Fruit fly (Drosophila melanogaster) whole organism, pupa: Measurements from ENCODE around the gene Sem1.

Experiments used
- CG10348 ChIP-seq: fragments of 200-800 bp; sonication (Bioruptor generic); IDR thresholded peaks from 2 replicates; pipeline ENCODE4 v1.3.6; 2022; ENCODE audit warnings: missing biosample characterization, missing genetic modification characterization
- CG12605 ChIP-seq: fragments of 200-800 bp; sonication (Bioruptor generic); IDR thresholded peaks from 2 replicates; pipeline ENCODE4 v1.3.6; 2022; ENCODE audit warnings: missing biosample characterization, missing genetic modification characterization
- CG13204 ChIP-seq: fragments of 200-800 bp; sonication (Bioruptor generic); optimal IDR thresholded peaks from 2 replicates; lab custom pipeline; 2018; ENCODE audit warnings: missing biosample characterization, mild to moderate bottlenecking, missing genetic modification characterization, moderate library complexity
- CG14655 ChIP-seq: fragments of 200-800 bp; sonication (Bioruptor generic); optimal IDR thresholded peaks from 3 replicates; lab custom pipeline; 2017; ENCODE audit warnings: mild to moderate bottlenecking, missing biosample characterization, missing genetic modification reagents, missing genetic modification characterization
- CG15710 ChIP-seq: fragments of 200-800 bp; sonication (Bioruptor generic); optimal IDR thresholded peaks from 2 replicates; lab custom pipeline; 2018; ENCODE audit warnings: missing biosample characterization, mild to moderate bottlenecking, missing genetic modification characterization, moderate library complexity
- CG17806 ChIP-seq: fragments of 200-800 bp; sonication (Bioruptor generic); optimal IDR thresholded peaks from 2 replicates; lab custom pipeline; 2018; ENCODE audit warnings: missing biosample characterization, mild to moderate bottlenecking, missing genetic modification characterization, moderate library complexity
- CG32121 ChIP-seq: fragments of 200-800 bp; sonication (Bioruptor generic); IDR thresholded peaks from 2 replicates; pipeline ENCODE4 v1.3.6; 2022; ENCODE audit warnings: missing biosample characterization, missing genetic modification characterization
- CG34367 ChIP-seq: fragments of 200-800 bp; sonication (Bioruptor generic); optimal IDR thresholded peaks from 2 replicates; lab custom pipeline; 2018; ENCODE audit warnings: missing biosample characterization, mild to moderate bottlenecking, missing genetic modification characterization
- CG4496 ChIP-seq: fragments of 200-800 bp; sonication (Bioruptor generic); IDR thresholded peaks from 3 replicates; pipeline ENCODE4 v1.3.6; 2022; ENCODE audit warnings: missing biosample characterization, missing genetic modification characterization
- CG8159 ChIP-seq: fragments of 200-800 bp; sonication (Bioruptor generic); optimal IDR thresholded peaks from 3 replicates; lab custom pipeline; 2018; ENCODE audit warnings: missing biosample characterization, mild to moderate bottlenecking, missing genetic modification characterization, moderate library complexity
- CG8301 ChIP-seq: fragments of 200-800 bp; sonication (Bioruptor generic); optimal IDR thresholded peaks from 2 replicates; lab custom pipeline; 2018; ENCODE audit warnings: missing biosample characterization, mild to moderate bottlenecking, missing genetic modification characterization
- CG9948 ChIP-seq: fragments of 200-800 bp; sonication (Bioruptor generic); optimal IDR thresholded peaks from 2 replicates; lab custom pipeline; 2018; ENCODE audit warnings: missing biosample characterization, mild to moderate bottlenecking, missing genetic modification characterization, moderate library complexity
- D1 ChIP-seq: fragments of 200-800 bp; sonication (Bioruptor generic); optimal IDR thresholded peaks from 2 replicates; lab custom pipeline; 2018; ENCODE audit warnings: missing biosample characterization, mild to moderate bottlenecking, missing genetic modification characterization, moderate library complexity
- EcR ChIP-seq: fragments of 200-800 bp; sonication (Bioruptor generic); optimal IDR thresholded peaks from 3 replicates; lab custom pipeline; 2019; ENCODE audit warnings: missing biosample characterization, missing genetic modification characterization, mild to moderate bottlenecking, moderate library complexity, missing genetic modification reagents
- Ets98B ChIP-seq: fragments of 200-800 bp; sonication (Bioruptor generic); IDR thresholded peaks from 2 replicates; pipeline ENCODE4 v1.3.6; 2022; ENCODE audit warnings: missing biosample characterization, missing genetic modification characterization
- Pif1A ChIP-seq: fragments of 200-800 bp; sonication (Bioruptor generic); optimal IDR thresholded peaks from 3 replicates; lab custom pipeline; 2016; ENCODE audit warnings: missing biosample characterization, missing genetic modification characterization
- Pif1B ChIP-seq: fragments of 200-800 bp; sonication (Bioruptor generic); optimal IDR thresholded peaks from 3 replicates; lab custom pipeline; 2016; ENCODE audit warnings: missing biosample characterization, missing genetic modification characterization
- Snoo ChIP-seq: fragments of 200-800 bp; sonication (Bioruptor generic); optimal IDR thresholded peaks from 3 replicates; lab custom pipeline; 2017; ENCODE audit warnings: missing biosample characterization, mild to moderate bottlenecking, missing genetic modification characterization, inconsistent platforms
- fd96Ca ChIP-seq: fragments of 200-800 bp; sonication (Bioruptor generic); IDR thresholded peaks from 3 replicates; pipeline ENCODE4 v1.3.6; 2022; ENCODE audit warnings: missing biosample characterization, missing genetic modification characterization
- gl ChIP-seq: fragments of 200-800 bp; sonication (Bioruptor generic); optimal IDR thresholded peaks from 2 replicates; lab custom pipeline; 2018; ENCODE audit warnings: missing biosample characterization, mild to moderate bottlenecking, missing genetic modification characterization
- rn ChIP-seq: fragments of 200-800 bp; sonication (Bioruptor generic); IDR thresholded peaks from 2 replicates; pipeline ENCODE4 v1.3.6; 2022; ENCODE audit warnings: missing biosample characterization, missing genetic modification characterization

Gene Sem1

dm6 chr2L:7060751-7061150, 3.0 kb upstream of the Sem1 start, which contains the start of gene Mst27D:
Gene Mst27D (minus strand): TSS chr2L:7060851.
- TF ChIP-seq fd96Ca (no peak), EcR (GFP tag; lab: Kevin White, UChicago) (no peak)

- TF ChIP-seq Pif1B (GFP tag; lab: Kevin White, UChicago) (no peak), CG32121 (no peak), EcR (GFP tag; lab: Kevin White, UChicago) (no peak), CG10348 (GFP tag; lab: Robert Waterston, UW) (no peak), fd96Ca (no peak), Pif1A (GFP tag; lab: Kevin White, UChicago) (no peak), CG15710 (tag; lab: Kevin White, UChicago) (no peak), gl (no peak), D1 (tag; lab: Kevin White, UChicago) (no peak), rn (GFP tag; lab: Robert Waterston, UW) (no peak)
These were observed 1.9 kb downstream of the Sem1 start, which contains the start of gene Nuf2 for dm6 chr2L:7065687-7066086. Gene Nuf2 (minus strand): TSS chr2L:7065837.

dm6 chr2L:7067683-7068082, 3.9 kb downstream of the Sem1 start, which contains the start of gene Ugt307A1:
Gene Ugt307A1 (plus strand): TSS chr2L:7067983.
- TF ChIP-seq CG4496 (GFP tag; lab: Robert Waterston, UW): no peak
- TF ChIP-seq Ets98B: no peak
- no peak for TF ChIP-seq Snoo (tag; lab: Kevin White, UChicago)
- TF ChIP-seq CG14655: no peak
- no peak for TF ChIP-seq CG9948 (tag; lab: Kevin White, UChicago)
- no peak for TF ChIP-seq CG32121
- TF ChIP-seq CG17806 (tag; lab: Kevin White, UChicago): no peak
- TF ChIP-seq EcR (GFP tag; lab: Kevin White, UChicago): no peak
- TF ChIP-seq Pif1B (GFP tag; lab: Kevin White, UChicago): no peak
- TF ChIP-seq Pif1A (GFP tag; lab: Kevin White, UChicago): no peak
- no peak for TF ChIP-seq CG10348 (GFP tag; lab: Robert Waterston, UW)
- no peak for TF ChIP-seq gl
- TF ChIP-seq CG12605 (GFP tag; lab: Robert Waterston, UW): no peak
- TF ChIP-seq CG8159 (tag; lab: Kevin White, UChicago): no peak
- TF ChIP-seq fd96Ca: no peak
- no peak for TF ChIP-seq CG34367 (tag; lab: Kevin White, UChicago)
- no peak for TF ChIP-seq rn (GFP tag; lab: Robert Waterston, UW)
- no peak for TF ChIP-seq CG13204 (GFP tag; lab: Kevin White, UChicago)
- TF ChIP-seq, all 21 proteins: peak for 0

dm6 chr2L:7071219-7071618, 7.4 kb downstream of the Sem1 start:
- TF ChIP-seq CG12605 (GFP tag; lab: Robert Waterston, UW) (no peak), Snoo (tag; lab: Kevin White, UChicago) (no peak), EcR (GFP tag; lab: Kevin White, UChicago) (peak; percentile 37), CG4496 (GFP tag; lab: Robert Waterston, UW) (no peak), CG9948 (tag; lab: Kevin White, UChicago) (no peak)

dm6 chr2L:7071862-7072261, 8.1 kb downstream of the Sem1 start:
- TF ChIP-seq D1 (tag; lab: Kevin White, UChicago) (peak; percentile 25), CG9948 (tag; lab: Kevin White, UChicago) (peak; percentile 61), Pif1B (GFP tag; lab: Kevin White, UChicago) (peak; percentile 56), CG13204 (GFP tag; lab: Kevin White, UChicago) (no peak), CG10348 (GFP tag; lab: Robert Waterston, UW) (no peak), CG8301 (tag; lab: Kevin White, UChicago) (peak; percentile 56), CG15710 (tag; lab: Kevin White, UChicago) (peak; percentile 63), CG8159 (tag; lab: Kevin White, UChicago) (peak; percentile 73), Pif1A (GFP tag; lab: Kevin White, UChicago) (peak; percentile 82), gl (no peak), CG4496 (GFP tag; lab: Robert Waterston, UW) (peak; percentile 66; the same call in 1 of the 3 replicates), CG34367 (tag; lab: Kevin White, UChicago) (peak; percentile 54), CG17806 (tag; lab: Kevin White, UChicago) (peak; percentile 68), EcR (GFP tag; lab: Kevin White, UChicago) (no peak), CG12605 (GFP tag; lab: Robert Waterston, UW) (peak; percentile 68), CG14655 (peak; percentile 72), CG32121 (0 out of 2 replicates have a peak, but pooled peaks have one; percentile 20), Ets98B (peak; percentile 33; the same call in 1 of the 2 replicates), fd96Ca (peak; percentile 76), Snoo (tag; lab: Kevin White, UChicago) (no peak), rn (GFP tag; lab: Robert Waterston, UW) (no peak)
- TF ChIP-seq, all 21 proteins: peak for 15

dm6 chr2L:7073011-7073410, 9.2 kb downstream of the Sem1 start:
- TF ChIP-seq Ets98B (peak; percentile 76), Snoo (tag; lab: Kevin White, UChicago) (no peak), gl (no peak), CG8159 (tag; lab: Kevin White, UChicago) (peak; percentile 52), CG4496 (GFP tag; lab: Robert Waterston, UW) (peak; percentile 71; the same call in 2 of the 3 replicates), D1 (tag; lab: Kevin White, UChicago) (no peak), rn (GFP tag; lab: Robert Waterston, UW) (no peak), Pif1A (GFP tag; lab: Kevin White, UChicago) (peak; percentile 58), CG8301 (tag; lab: Kevin White, UChicago) (peak; percentile 68), CG32121 (peak; percentile 69), fd96Ca (no peak), CG14655 (peak; percentile 54), Pif1B (GFP tag; lab: Kevin White, UChicago) (no peak), CG13204 (GFP tag; lab: Kevin White, UChicago) (no peak), CG9948 (tag; lab: Kevin White, UChicago) (peak; percentile 39), CG17806 (tag; lab: Kevin White, UChicago) (peak; percentile 46), EcR (GFP tag; lab: Kevin White, UChicago) (no peak), CG12605 (GFP tag; lab: Robert Waterston, UW) (no peak), CG10348 (GFP tag; lab: Robert Waterston, UW) (no peak), CG34367 (tag; lab: Kevin White, UChicago) (no peak), CG15710 (tag; lab: Kevin White, UChicago) (peak; percentile 17)
